Fruit fly (Drosophila melanogaster): ENCODE measurements around the gene Sfp26Ac.
A peak's percentile ranks its signal among the peaks of the same experiment; 100 is the strongest.

Sfp26Ac gene

dm6 chr2L:5870838-5871702 lies 13.5 kb downstream of the Sfp26Ac start (continued):
- no peak for TF ChIP-seq CG12236 (GFP tag; optimal IDR thresholded peaks at IDR 0.05)
- TF ChIP-seq Dll (GFP tag; IDR thresholded peaks at IDR 0.05; ENCODE audit: partially characterized antibody) = no peak
- peak in 1 of 2 experiments; percentile 86 for TF ChIP-seq Hr78 (GFP tag; optimal IDR thresholded peaks at IDR 0.05)
- no peak for TF ChIP-seq org-1 (GFP tag; optimal IDR thresholded peaks at IDR 0.05)
- no peak for TF ChIP-seq Jarid2 (GFP tag; optimal IDR thresholded peaks at IDR 0.05)
- TF ChIP-seq CG4707 (GFP tag; optimal IDR thresholded peaks at IDR 0.05) = no peak
- no peak for TF ChIP-seq Neu2 (GFP tag; optimal IDR thresholded peaks at IDR 0.05; ENCODE audit: borderline replicate concordance)
- TF ChIP-seq NfI (GFP tag; optimal IDR thresholded peaks at IDR 0.05) = no peak
- TF ChIP-seq dmrt99B (tag; optimal IDR thresholded peaks at IDR 0.05) = no peak
- no peak for TF ChIP-seq hth (optimal IDR thresholded peaks at IDR 0.05)
- TF ChIP-seq CG9437 (GFP tag; optimal IDR thresholded peaks at IDR 0.05) = no peak
- TF ChIP-seq CG11560 (tag; IDR thresholded peaks at IDR 0.05) = no peak
- TF ChIP-seq CG15479 (GFP tag; optimal IDR thresholded peaks at IDR 0.05) = peak; percentile 93
- TF ChIP-seq zen (tag; optimal IDR thresholded peaks at IDR 0.05) = no peak
- TF ChIP-seq Trl (optimal IDR thresholded peaks at IDR 0.05) = no peak
- TF ChIP-seq Trl (GFP tag; optimal IDR thresholded peaks at IDR 0.05) = no peak
- TF ChIP-seq Dip3 (GFP tag; optimal IDR thresholded peaks at IDR 0.05) = no peak
- TF ChIP-seq cg (GFP tag; optimal IDR thresholded peaks at IDR 0.05) = peak; percentile 37
- no peak for TF ChIP-seq bsh (GFP tag; optimal IDR thresholded peaks at IDR 0.05)
- no peak for TF ChIP-seq Myb (GFP tag; optimal IDR thresholded peaks at IDR 0.05)
- no peak for TF ChIP-seq CG3726 (GFP tag; IDR thresholded peaks at IDR 0.05)
- peak; percentile 2 for TF ChIP-seq Ets65A (GFP tag)
- TF ChIP-seq Dip2 (GFP tag; IDR thresholded peaks at IDR 0.05) = no peak
- no peak for TF ChIP-seq HLH3B (GFP tag; IDR thresholded peaks at IDR 0.05)
- no peak for TF ChIP-seq CG3847 (GFP tag; IDR thresholded peaks at IDR 0.05)
- no peak for TF ChIP-seq H2.0 (GFP tag; IDR thresholded peaks at IDR 0.05)
- no peak for TF ChIP-seq cad (GFP tag; optimal IDR thresholded peaks at IDR 0.05)
- TF ChIP-seq CG34224 (GFP tag; IDR thresholded peaks at IDR 0.05; ENCODE audit: partially characterized antibody) = no peak
- TF ChIP-seq CG17568 (GFP tag; optimal IDR thresholded peaks at IDR 0.05) = no peak
- TF ChIP-seq ac (GFP tag; optimal IDR thresholded peaks at IDR 0.05) = peak; percentile 67
- no peak for TF ChIP-seq ab (GFP tag; optimal IDR thresholded peaks at IDR 0.05)
- TF ChIP-seq Atf6 (GFP tag; IDR thresholded peaks at IDR 0.05) = no peak
- no peak for TF ChIP-seq CG17359 (tag; optimal IDR thresholded peaks at IDR 0.05)
- TF ChIP-seq unc-4 (GFP tag; IDR thresholded peaks at IDR 0.05; ENCODE audit: partially characterized antibody) = no peak
- TF ChIP-seq prd (optimal IDR thresholded peaks at IDR 0.05) = no peak
- TF ChIP-seq prd (GFP tag; IDR thresholded peaks at IDR 0.05) = no peak
- TF ChIP-seq az2 (GFP tag; optimal IDR thresholded peaks at IDR 0.05) = no peak
- TF ChIP-seq tll (GFP tag; optimal IDR thresholded peaks at IDR 0.05) = peak in 1 of 2 experiments; percentile 25
- no peak for TF ChIP-seq Six4 (GFP tag; optimal IDR thresholded peaks at IDR 0.05)
- no peak for TF ChIP-seq CG7786 (GFP tag; optimal IDR thresholded peaks at IDR 0.05)
- TF ChIP-seq Sry-δ (GFP tag; optimal IDR thresholded peaks at IDR 0.05) = no peak
- peak; percentile 99 for TF ChIP-seq twi (tag; optimal IDR thresholded peaks at IDR 0.05)
- no peak for TF ChIP-seq tup (GFP tag; optimal IDR thresholded peaks at IDR 0.05)
- TF ChIP-seq Mad (GFP tag; optimal IDR thresholded peaks at IDR 0.05) = no peak
- TF ChIP-seq tx (GFP tag; optimal IDR thresholded peaks at IDR 0.05) = no peak
- TF ChIP-seq corto (GFP tag; optimal IDR thresholded peaks at IDR 0.05) = no peak
- TF ChIP-seq tgo (GFP tag; IDR thresholded peaks at IDR 0.05) = no peak
- no peak for TF ChIP-seq CG9727 (GFP tag; optimal IDR thresholded peaks at IDR 0.05)
- TF ChIP-seq dpn (GFP tag; optimal IDR thresholded peaks at IDR 0.05) = no peak
- no peak for TF ChIP-seq hbn (GFP tag; IDR thresholded peaks at IDR 0.05; ENCODE audit: partially characterized antibody)
